Worm (Caenorhabditis elegans) whole organism, L4 larva: ENCODE data around the gene T06A10.2.

Experiments used
- F49E8.2 ChIP-seq: sonication (generic microtip); optimal IDR thresholded peaks from 2 replicates; lab custom pipeline; 2016; ENCODE audit warnings: missing compliant biosample characterization, mild to moderate bottlenecking, missing genetic modification characterization, borderline replicate concordance
- T20F7.1 ChIP-seq: fragments of 200-800 bp; sonication (Bioruptor generic); optimal IDR thresholded peaks from 2 replicates; lab custom pipeline; 2018; ENCODE audit warnings: mild to moderate bottlenecking, missing genetic modification characterization, missing compliant biosample characterization
- Y48G9A.11 ChIP-seq: fragments of 200-800 bp; sonication (Bioruptor generic); IDR thresholded peaks from 2 replicates; pipeline ENCODE4 v1.3.6; 2022; ENCODE audit warnings: missing genetic modification reagents, missing genetic modification characterization, missing compliant biosample characterization
- Y5F2A.4 ChIP-seq: fragments of 200-800 bp; sonication (Bioruptor generic); optimal IDR thresholded peaks from 2 replicates; lab custom pipeline; 2018; ENCODE audit warnings: mild to moderate bottlenecking, missing genetic modification characterization, missing compliant biosample characterization
- ZK337.2 ChIP-seq: fragments of 200-800 bp; sonication (Bioruptor generic); IDR thresholded peaks from 2 replicates; pipeline ENCODE4 v1.3.6; 2022; ENCODE audit warnings: missing genetic modification reagents, missing genetic modification characterization, missing compliant biosample characterization
- aha-1 ChIP-seq: fragments of 150-350 bp; peaks from one replicate; lab custom pipeline; 2014; ENCODE audit warnings: missing biosample characterization, missing genetic modification characterization
- ama-1 ChIP-seq: fragments of 150-350 bp; optimal IDR thresholded peaks from 2 replicates; lab custom pipeline; 2014; ENCODE audit warnings: inconsistent platforms, mixed read lengths
- ceh-20 ChIP-seq: fragments of 200-800 bp; sonication (Bioruptor generic); IDR thresholded peaks from 2 replicates; pipeline ENCODE4 v1.3.6; 2022; ENCODE audit warnings: missing genetic modification reagents, missing genetic modification characterization, missing compliant biosample characterization
- ceh-32 ChIP-seq: sonication (generic microtip); optimal IDR thresholded peaks from 2 replicates; lab custom pipeline; 2016; ENCODE audit warnings: mild to moderate bottlenecking, missing genetic modification characterization, missing compliant biosample characterization; ENCODE audit not compliant: poor library complexity
- ceh-44 ChIP-seq: fragments of 200-800 bp; sonication (Bioruptor generic); IDR thresholded peaks from 2 replicates; pipeline ENCODE4 v1.3.6; 2022; ENCODE audit warnings: missing genetic modification reagents, missing genetic modification characterization, missing compliant biosample characterization
- daf-16 ChIP-seq, 3 experiments: sonication (generic microtip); optimal IDR thresholded peaks; 2 replicates each; lab custom pipeline; 2016 to 2017; ENCODE audit warnings: missing genetic modification characterization in 3 of 3, missing genetic modification reagents in 3 of 3, mild to moderate bottlenecking in 2 of 3, missing compliant biosample characterization in 2 of 3, missing biosample characterization in 1 of 3, moderate library complexity in 1 of 3
- dmd-6 ChIP-seq: fragments of 200-800 bp; sonication (Bioruptor generic); IDR thresholded peaks from 2 replicates; pipeline ENCODE4 v1.3.6; 2022; ENCODE audit warnings: missing genetic modification reagents, missing genetic modification characterization, missing compliant biosample characterization
- dmd-8 ChIP-seq: fragments of 200-800 bp; sonication (Bioruptor generic); IDR thresholded peaks from 2 replicates; pipeline ENCODE4 v1.3.6; 2022; ENCODE audit warnings: missing genetic modification characterization, missing compliant biosample characterization
- duxl-1 ChIP-seq: sonication (generic microtip); optimal IDR thresholded peaks from 2 replicates; lab custom pipeline; 2016; ENCODE audit warnings: mild to moderate bottlenecking, missing genetic modification characterization, moderate library complexity, missing compliant biosample characterization; ENCODE audit not compliant: poor library complexity
- egl-43 ChIP-seq: fragments of 200-800 bp; sonication (Bioruptor generic); IDR thresholded peaks from 2 replicates; pipeline ENCODE4 v1.3.6; 2022; ENCODE audit warnings: missing genetic modification reagents, missing genetic modification characterization, missing compliant biosample characterization
- gei-8 ChIP-seq: fragments of 200-800 bp; sonication (Bioruptor generic); optimal IDR thresholded peaks from 2 replicates; lab custom pipeline; 2018; ENCODE audit warnings: mild to moderate bottlenecking, missing genetic modification characterization, missing compliant biosample characterization
- hif-1 ChIP-seq, 2 experiments: sonication (generic microtip); optimal IDR thresholded peaks; 2 replicates each; lab custom pipeline; 2016 to 2017; ENCODE audit warnings: missing compliant biosample characterization in 2 of 2, missing genetic modification characterization in 2 of 2, missing genetic modification reagents in 2 of 2, missing genotype in 2 of 2, mild to moderate bottlenecking in 1 of 2
- hlh-11 ChIP-seq: fragments of 200-800 bp; sonication (Bioruptor generic); optimal IDR thresholded peaks from 2 replicates; lab custom pipeline; 2018; ENCODE audit warnings: mild to moderate bottlenecking, missing genetic modification characterization, missing compliant biosample characterization
- lin-38 ChIP-seq: fragments of 200-800 bp; sonication (Bioruptor generic); IDR thresholded peaks from 2 replicates; pipeline ENCODE4 v1.3.6; 2022; ENCODE audit warnings: missing genetic modification reagents, missing genetic modification characterization, missing compliant biosample characterization
- lir-3 ChIP-seq: sonication (generic microtip); optimal IDR thresholded peaks from 2 replicates; lab custom pipeline; 2016; ENCODE audit warnings: mild to moderate bottlenecking, missing genetic modification characterization, missing compliant biosample characterization
- madf-9 ChIP-seq: fragments of 200-800 bp; sonication (Bioruptor generic); conservative IDR thresholded peaks from 2 replicates; pipeline ENCODE4 v1.3.6; 2022; ENCODE audit warnings: missing genetic modification reagents, missing genetic modification characterization, missing compliant biosample characterization
- mes-2 ChIP-seq: sonication (generic microtip); optimal IDR thresholded peaks from 2 replicates; lab custom pipeline; 2016; ENCODE audit warnings: missing genotype, mild to moderate bottlenecking, missing genetic modification characterization, missing compliant biosample characterization; ENCODE audit not compliant: poor library complexity, severe bottlenecking
- mxl-3 ChIP-seq: fragments of 200-800 bp; sonication (Bioruptor generic); optimal IDR thresholded peaks from 2 replicates; lab custom pipeline; 2018; ENCODE audit warnings: mild to moderate bottlenecking, missing genetic modification characterization, missing compliant biosample characterization
- nhr-41 ChIP-seq: fragments of 200-800 bp; sonication (Bioruptor generic); IDR thresholded peaks from 2 replicates; pipeline ENCODE4 v1.3.6; 2022; ENCODE audit warnings: missing genetic modification reagents, missing genetic modification characterization, missing compliant biosample characterization
- nhr-42 ChIP-seq: fragments of 200-800 bp; sonication (Bioruptor generic); IDR thresholded peaks from 2 replicates; pipeline ENCODE4 v1.3.6; 2022; ENCODE audit warnings: missing genetic modification characterization, missing compliant biosample characterization
- nhr-48 ChIP-seq: sonication (generic microtip); optimal IDR thresholded peaks from 2 replicates; lab custom pipeline; 2016; ENCODE audit warnings: mild to moderate bottlenecking, missing genetic modification characterization, missing compliant biosample characterization
- pqm-1 ChIP-seq: sonication (generic microtip); optimal IDR thresholded peaks from 2 replicates; lab custom pipeline; 2017; ENCODE audit warnings: missing biosample characterization, missing genetic modification characterization
- rbr-2 ChIP-seq: sonication (generic microtip); optimal IDR thresholded peaks from 2 replicates; lab custom pipeline; 2016; ENCODE audit warnings: missing genotype, missing genetic modification characterization, missing compliant biosample characterization
- saeg-2 ChIP-seq: fragments of 200-800 bp; sonication (Bioruptor generic); IDR thresholded peaks from 2 replicates; pipeline ENCODE4 v1.3.6; 2022; ENCODE audit warnings: missing genetic modification reagents, missing genetic modification characterization, missing compliant biosample characterization
- sdz-12 ChIP-seq: fragments of 200-800 bp; sonication (Bioruptor generic); optimal IDR thresholded peaks from 2 replicates; lab custom pipeline; 2018; ENCODE audit warnings: mild to moderate bottlenecking, missing genetic modification characterization, missing compliant biosample characterization
- set-16 ChIP-seq: fragments of 200-800 bp; sonication (Bioruptor generic); IDR thresholded peaks from 2 replicates; pipeline ENCODE4 v1.3.6; 2022; ENCODE audit warnings: missing genetic modification reagents, missing genetic modification characterization, missing compliant biosample characterization
- snpc-1.2 ChIP-seq: fragments of 200-800 bp; sonication (Bioruptor generic); IDR thresholded peaks from 2 replicates; pipeline ENCODE4 v1.3.6; 2022; ENCODE audit warnings: missing genetic modification reagents, missing genetic modification characterization, missing compliant biosample characterization
- spr-1 ChIP-seq: sonication (generic microtip); optimal IDR thresholded peaks from 2 replicates; lab custom pipeline; 2016; ENCODE audit warnings: mild to moderate bottlenecking, missing genetic modification characterization, missing compliant biosample characterization
- spr-3 ChIP-seq: fragments of 200-800 bp; sonication (Bioruptor generic); optimal IDR thresholded peaks from 2 replicates; lab custom pipeline; 2018; ENCODE audit warnings: mild to moderate bottlenecking, missing genetic modification characterization, missing compliant biosample characterization
- tra-1 ChIP-seq: fragments of 200-800 bp; sonication (Bioruptor generic); IDR thresholded peaks from 2 replicates; pipeline ENCODE4 v1.3.6; 2022; ENCODE audit warnings: missing genetic modification reagents, missing genetic modification characterization, missing compliant biosample characterization
- unc-130 ChIP-seq: sonication (generic microtip); optimal IDR thresholded peaks from 2 replicates; lab custom pipeline; 2016; ENCODE audit warnings: missing genetic modification reagents, missing genetic modification characterization, missing compliant biosample characterization
- unc-62 ChIP-seq, 3 experiments: fragments of 150-350 bp in 1 of 3; sonication (generic microtip); optimal IDR thresholded peaks in 2 of 3; peaks in 1 of 3; 1 replicate in 1 of 3; 2 replicates in 2 of 3; lab custom pipeline; 2014 to 2017; ENCODE audit warnings: missing biosample characterization in 3 of 3, missing genetic modification characterization in 3 of 3, missing genetic modification reagents in 3 of 3, missing genotype in 1 of 3
- zfp-2 ChIP-seq: sonication (generic microtip); optimal IDR thresholded peaks from 2 replicates; lab custom pipeline; 2016; ENCODE audit warnings: mild to moderate bottlenecking, missing genetic modification characterization, missing compliant biosample characterization
- zfp-3 ChIP-seq: fragments of 200-800 bp; sonication (Bioruptor generic); conservative IDR thresholded peaks from 2 replicates; pipeline ENCODE4 v1.3.6; 2022; ENCODE audit warnings: missing genetic modification reagents, missing genetic modification characterization, missing compliant biosample characterization
- ztf-11 ChIP-seq: fragments of 150-350 bp; optimal IDR thresholded peaks from 2 replicates; lab custom pipeline; 2014; ENCODE audit warnings: missing biosample characterization, missing genetic modification characterization

Gene T06A10.2

ce11 chrIV:16920041-16920440 is 24.7 kb downstream of the T06A10.2 start, which contains the start of gene nep-23:
TSS of gene nep-23 (plus strand) at chrIV:16920341.
- TF ChIP-seq rbr-2 (tag; lab: Kevin White, UChicago) (no peak), madf-9 (GFP tag; lab: Robert Waterston, UW) (no peak), spr-1 (tag; lab: Kevin White, UChicago) (no peak), ama-1 (no peak), dmd-8 (no peak), ceh-20 (GFP tag; lab: Robert Waterston, UW) (no peak), Y48G9A.11 (GFP tag; lab: Robert Waterston, UW) (no peak), mxl-3 (no peak), ceh-32 (tag; lab: Kevin White, UChicago) (no peak)

ce11 chrIV:16921999-16922398 is 26.6 kb downstream of the T06A10.2 start:
- no peak for TF ChIP-seq duxl-1 (tag; lab: Kevin White, UChicago)
- 0 out of 2 replicates have a peak, but pooled peaks have one; percentile 35 for TF ChIP-seq snpc-1.2 (GFP tag; lab: Robert Waterston, UW)
- TF ChIP-seq zfp-2: no peak
- TF ChIP-seq set-16 (GFP tag; lab: Robert Waterston, UW): peak; percentile 59; the same call in 1 of the 2 replicates
- TF ChIP-seq egl-43 (GFP tag; lab: Robert Waterston, UW): 0 out of 2 replicates have a peak, but pooled peaks have one; percentile 24
- TF ChIP-seq rbr-2 (tag; lab: Kevin White, UChicago): no peak
- no peak for TF ChIP-seq lin-38 (GFP tag; lab: Robert Waterston, UW)
- no peak for TF ChIP-seq spr-3 (GFP tag; lab: Kevin White, UChicago)
- TF ChIP-seq sdz-12 (GFP tag; lab: Kevin White, UChicago): no peak
- TF ChIP-seq aha-1: peak; percentile 34
- TF ChIP-seq ztf-11 (tag; lab: Kevin White, UChicago): no peak
- TF ChIP-seq zfp-3 (GFP tag; lab: Robert Waterston, UW): no peak
- TF ChIP-seq gei-8 (GFP tag; lab: Kevin White, UChicago): no peak
- TF ChIP-seq mes-2 (tag; lab: Kevin White, UChicago): no peak
- no peak for TF ChIP-seq hif-1 (tag; optimal IDR thresholded peaks at IDR 0.05; lab: Kevin White, UChicago)
- TF ChIP-seq T20F7.1 (GFP tag; lab: Kevin White, UChicago): no peak
- no peak for TF ChIP-seq unc-130 (GFP tag; lab: Kevin White, UChicago)
- no peak for TF ChIP-seq lir-3 (tag; lab: Kevin White, UChicago)
- no peak for TF ChIP-seq ceh-44 (GFP tag; lab: Robert Waterston, UW)
- TF ChIP-seq dmd-6: no peak

ce11 chrIV:16924092-16924491 is 28.7 kb downstream of the T06A10.2 start, which contains the start of gene nep-24:
TSS of gene nep-24 (plus strand) at chrIV:16924392.
- TF ChIP-seq F49E8.2 (tag; lab: Kevin White, UChicago): no peak
- TF ChIP-seq unc-62 (GFP tag; optimal IDR thresholded peaks at IDR 0.05 in 1 of 2; lab: Kevin White, UChicago): no peak
- TF ChIP-seq unc-62 (tag; optimal IDR thresholded peaks at IDR 0.05; lab: Kevin White, UChicago): no peak
- TF ChIP-seq hlh-11 (tag; lab: Kevin White, UChicago): no peak
- no peak for TF ChIP-seq daf-16 (GFP tag; optimal IDR thresholded peaks at IDR 0.05; lab: Kevin White, UChicago)
- TF ChIP-seq daf-16 (tag; optimal IDR thresholded peaks at IDR 0.05; lab: Kevin White, UChicago): no peak
- no peak for TF ChIP-seq nhr-42
- no peak for TF ChIP-seq ZK337.2 (GFP tag; lab: Robert Waterston, UW)
- TF ChIP-seq tra-1 (GFP tag; lab: Robert Waterston, UW): no peak
- no peak for TF ChIP-seq pqm-1
- no peak for TF ChIP-seq nhr-41 (GFP tag; lab: Robert Waterston, UW)
- no peak for TF ChIP-seq dmd-6
- TF ChIP-seq saeg-2 (GFP tag; lab: Robert Waterston, UW): no peak
- TF ChIP-seq Y5F2A.4 (GFP tag; lab: Kevin White, UChicago): no peak
- TF ChIP-seq nhr-48: no peak
